Worm (Caenorhabditis elegans): Measurements from ENCODE around the gene nimk-1.

DNA sequence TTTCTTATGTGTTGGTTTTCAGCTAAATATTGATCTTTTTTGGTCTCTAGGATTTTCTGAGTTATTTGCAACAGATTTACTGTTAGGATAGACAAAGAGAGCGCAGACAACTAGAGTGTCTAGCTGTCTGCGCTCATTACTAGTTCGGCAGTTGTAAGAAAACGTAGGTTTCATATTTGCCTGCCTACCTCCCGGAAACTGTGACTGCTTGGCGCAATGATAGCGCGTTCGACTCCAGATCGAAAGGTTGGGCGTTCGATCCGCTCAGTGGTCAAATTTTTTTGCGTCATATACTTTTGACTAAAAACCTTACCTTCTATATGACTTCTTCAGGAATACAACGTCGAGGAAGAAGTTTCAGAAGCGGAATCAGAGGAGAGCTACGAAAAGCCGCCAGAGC, 3.8 kb downstream of the nimk-1 start:
- TF ChIP-seq elt-1 (tag; optimal IDR thresholded peaks at IDR 0.05; ENCODE audit: borderline replicate concordance, insufficient read depth), result no peak
- no peak for TF ChIP-seq elt-3 (tag; optimal IDR thresholded peaks at IDR 0.05)
- no peak for TF ChIP-seq nhr-237 (tag; optimal IDR thresholded peaks at IDR 0.05)
- no peak for TF ChIP-seq nhr-12 (tag; optimal IDR thresholded peaks at IDR 0.05)
- TF ChIP-seq pha-4 (tag; optimal IDR thresholded peaks at IDR 0.05), result no peak
- TF ChIP-seq lsy-2 (tag; optimal IDR thresholded peaks at IDR 0.05), result no peak
